Worm (Caenorhabditis elegans) whole organism, late embryonic: ENCODE measurements around the gene lgg-1.

Experiments
- C38D4.7 ChIP-seq: fragments of 200-800 bp; sonication (Bioruptor generic); optimal IDR thresholded peaks from 2 replicates; lab custom pipeline; 2018; ENCODE audit warnings: mild to moderate bottlenecking, missing genetic modification characterization, moderate library complexity, missing compliant biosample characterization
- F13H6.1 ChIP-seq: sonication (generic microtip); optimal IDR thresholded peaks from 2 replicates; lab custom pipeline; 2016; ENCODE audit warnings: missing genetic modification characterization, missing compliant biosample characterization
- K02D7.2 ChIP-seq: sonication (generic microtip); optimal IDR thresholded peaks from 2 replicates; lab custom pipeline; 2017; ENCODE audit warnings: mild to moderate bottlenecking, missing genetic modification characterization, missing compliant biosample characterization
- K09A11.1 ChIP-seq: sonication (generic microtip); optimal IDR thresholded peaks from 2 replicates; lab custom pipeline; 2017; ENCODE audit warnings: antibody characterized with exemption, mild to moderate bottlenecking, missing genetic modification characterization, missing compliant biosample characterization; ENCODE audit not compliant: insufficient read depth
- T23F11.4 ChIP-seq: fragments of 200-800 bp; sonication (Bioruptor generic); optimal IDR thresholded peaks from 2 replicates; lab custom pipeline; 2018; ENCODE audit warnings: mild to moderate bottlenecking, missing genetic modification characterization, missing compliant biosample characterization
- ahr-1 ChIP-seq: sonication (generic microtip); optimal IDR thresholded peaks from 2 replicates; lab custom pipeline; 2016; ENCODE audit warnings: missing genetic modification characterization, missing compliant biosample characterization
- ama-1 ChIP-seq: fragments of 150-350 bp; optimal IDR thresholded peaks from 2 replicates; lab custom pipeline; 2014
- ceh-18 ChIP-seq: sonication (generic microtip); optimal IDR thresholded peaks from 2 replicates; lab custom pipeline; 2016; ENCODE audit warnings: missing genetic modification characterization, missing compliant biosample characterization
- ceh-19 ChIP-seq: fragments of 200-800 bp; sonication (Bioruptor generic); optimal IDR thresholded peaks from 2 replicates; lab custom pipeline; 2018; ENCODE audit warnings: mild to moderate bottlenecking, missing genetic modification characterization, missing compliant biosample characterization
- ceh-2 ChIP-seq: sonication (generic microtip); optimal IDR thresholded peaks from 2 replicates; lab custom pipeline; 2016; ENCODE audit warnings: missing genotype, missing genetic modification characterization, missing compliant biosample characterization
- ceh-22 ChIP-seq: sonication (generic microtip); optimal IDR thresholded peaks from 2 replicates; lab custom pipeline; 2017; ENCODE audit warnings: missing biosample characterization, missing genetic modification characterization
- ceh-24 ChIP-seq: sonication (generic microtip); optimal IDR thresholded peaks from 2 replicates; lab custom pipeline; 2016; ENCODE audit warnings: mild to moderate bottlenecking, missing genetic modification characterization, missing compliant biosample characterization
- ceh-30 ChIP-seq: fragments of 150-350 bp; optimal IDR thresholded peaks from 2 replicates; lab custom pipeline; 2014; ENCODE audit warnings: missing biosample characterization, missing genetic modification characterization
- ceh-31 ChIP-seq: sonication (generic microtip); optimal IDR thresholded peaks from 2 replicates; lab custom pipeline; 2016; ENCODE audit warnings: missing genetic modification characterization, missing compliant biosample characterization
- ceh-34 ChIP-seq: sonication (generic microtip); optimal IDR thresholded peaks from 2 replicates; lab custom pipeline; 2016; ENCODE audit warnings: mild to moderate bottlenecking, missing genetic modification characterization, missing compliant biosample characterization
- ceh-45 ChIP-seq: fragments of 200-800 bp; sonication (Bioruptor generic); IDR thresholded peaks from 2 replicates; pipeline ENCODE4 v1.3.6; 2022; ENCODE audit warnings: missing genetic modification reagents, missing genetic modification characterization, missing compliant biosample characterization
- ceh-6 ChIP-seq: fragments of 200-800 bp; sonication (Bioruptor generic); optimal IDR thresholded peaks from 2 replicates; lab custom pipeline; 2018; ENCODE audit warnings: mild to moderate bottlenecking, missing genetic modification characterization, missing compliant biosample characterization
- ceh-9 ChIP-seq: sonication (generic microtip); optimal IDR thresholded peaks from 2 replicates; lab custom pipeline; 2016; ENCODE audit warnings: mild to moderate bottlenecking, missing genetic modification characterization, inconsistent platforms, missing compliant biosample characterization
- che-1 ChIP-seq: sonication (generic microtip); optimal IDR thresholded peaks from 2 replicates; lab custom pipeline; 2016; ENCODE audit warnings: mild to moderate bottlenecking, missing genetic modification characterization, missing compliant biosample characterization
- dmd-4 ChIP-seq: sonication (generic microtip); optimal IDR thresholded peaks from 2 replicates; lab custom pipeline; 2016; ENCODE audit warnings: borderline replicate concordance, missing genetic modification characterization, missing compliant biosample characterization
- elt-2 ChIP-seq: sonication (generic microtip); optimal IDR thresholded peaks from 2 replicates; lab custom pipeline; 2016; ENCODE audit warnings: missing genetic modification reagents, missing genetic modification characterization, missing compliant biosample characterization
- elt-4 ChIP-seq: sonication (generic microtip); optimal IDR thresholded peaks from 2 replicates; lab custom pipeline; 2016; ENCODE audit warnings: missing genetic modification characterization, missing compliant biosample characterization
- ets-4 ChIP-seq: sonication (generic microtip); optimal IDR thresholded peaks from 2 replicates; lab custom pipeline; 2016; ENCODE audit warnings: missing genetic modification characterization, missing compliant biosample characterization
- eyg-1 ChIP-seq: sonication (generic microtip); optimal IDR thresholded peaks from 2 replicates; lab custom pipeline; 2016; ENCODE audit warnings: missing genotype, missing genetic modification characterization, missing compliant biosample characterization
- fkh-6 ChIP-seq: sonication (generic microtip); optimal IDR thresholded peaks from 2 replicates; lab custom pipeline; 2016; ENCODE audit warnings: missing genetic modification characterization, missing compliant biosample characterization
- gmeb-2 ChIP-seq: sonication (generic microtip); optimal IDR thresholded peaks from 2 replicates; lab custom pipeline; 2016; ENCODE audit warnings: missing genetic modification characterization, inconsistent platforms, missing compliant biosample characterization
- hlh-13 ChIP-seq: fragments of 200-800 bp; sonication (Bioruptor generic); optimal IDR thresholded peaks from 2 replicates; lab custom pipeline; 2018; ENCODE audit warnings: mild to moderate bottlenecking, missing genetic modification characterization, missing compliant biosample characterization
- hlh-15 ChIP-seq: sonication (generic microtip); optimal IDR thresholded peaks from 2 replicates; lab custom pipeline; 2016; ENCODE audit warnings: missing genetic modification characterization, missing compliant biosample characterization
- hlh-6 ChIP-seq: sonication (generic microtip); optimal IDR thresholded peaks from 2 replicates; lab custom pipeline; 2016; ENCODE audit warnings: missing genotype, missing genetic modification characterization, missing compliant biosample characterization
- hlh-8 ChIP-seq: sonication (generic microtip); optimal IDR thresholded peaks from 2 replicates; lab custom pipeline; 2016; ENCODE audit warnings: missing genotype, missing genetic modification characterization, missing compliant biosample characterization
- lin-11 ChIP-seq: fragments of 200-800 bp; sonication (Bioruptor generic); optimal IDR thresholded peaks from 2 replicates; lab custom pipeline; 2018; ENCODE audit warnings: mild to moderate bottlenecking, missing genetic modification characterization, missing compliant biosample characterization
- mec-3 ChIP-seq: sonication (generic microtip); optimal IDR thresholded peaks from 2 replicates; lab custom pipeline; 2016; ENCODE audit warnings: borderline replicate concordance, missing genetic modification characterization, missing compliant biosample characterization
- nfya-1 ChIP-seq: sonication (generic microtip); optimal IDR thresholded peaks from 2 replicates; lab custom pipeline; 2017; ENCODE audit warnings: missing genetic modification characterization, mild to moderate bottlenecking, missing compliant biosample characterization, antibody characterized with exemption, moderate library complexity
- nhr-232 ChIP-seq: sonication (generic microtip); optimal IDR thresholded peaks from 2 replicates; lab custom pipeline; 2016; ENCODE audit warnings: missing genetic modification characterization, missing compliant biosample characterization
- odd-2 ChIP-seq: sonication (generic microtip); optimal IDR thresholded peaks from 2 replicates; lab custom pipeline; 2017; ENCODE audit warnings: antibody characterized with exemption, mild to moderate bottlenecking, missing genetic modification characterization, missing compliant biosample characterization
- pag-3 ChIP-seq: sonication (generic microtip); optimal IDR thresholded peaks from 2 replicates; lab custom pipeline; 2016; ENCODE audit warnings: missing compliant biosample characterization, missing genetic modification characterization, borderline replicate concordance
- pat-9 ChIP-seq: fragments of 200-800 bp; sonication (Bioruptor generic); optimal IDR thresholded peaks from 2 replicates; lab custom pipeline; 2018; ENCODE audit warnings: mild to moderate bottlenecking, missing genetic modification characterization, moderate library complexity, missing compliant biosample characterization
- pax-1 ChIP-seq: fragments of 150-350 bp; optimal IDR thresholded peaks from 2 replicates; lab custom pipeline; 2014; ENCODE audit warnings: missing biosample characterization, missing genetic modification characterization
- pqm-1 ChIP-seq: sonication (generic microtip); optimal IDR thresholded peaks from 2 replicates; lab custom pipeline; 2016; ENCODE audit warnings: missing genetic modification characterization, missing compliant biosample characterization
- pros-1 ChIP-seq: fragments of 150-350 bp; optimal IDR thresholded peaks from 2 replicates; lab custom pipeline; 2014; ENCODE audit warnings: missing biosample characterization, missing genetic modification reagents, missing genetic modification characterization
- rnt-1 ChIP-seq: sonication (generic microtip); optimal IDR thresholded peaks from 2 replicates; lab custom pipeline; 2016; ENCODE audit warnings: missing genetic modification characterization, missing compliant biosample characterization
- sdc-2 ChIP-seq: sonication (generic microtip); optimal IDR thresholded peaks from 2 replicates; lab custom pipeline; 2016; ENCODE audit warnings: missing genotype, missing genetic modification characterization, missing compliant biosample characterization
- sox-4 ChIP-seq: sonication (generic microtip); optimal IDR thresholded peaks from 2 replicates; lab custom pipeline; 2017; ENCODE audit warnings: mild to moderate bottlenecking, missing genetic modification characterization, inconsistent platforms, missing compliant biosample characterization
- tbx-7 ChIP-seq: sonication (generic microtip); optimal IDR thresholded peaks from 2 replicates; lab custom pipeline; 2016; ENCODE audit warnings: missing genotype, missing genetic modification characterization, missing compliant biosample characterization
- ttx-3 ChIP-seq: sonication (generic microtip); optimal IDR thresholded peaks from 2 replicates; lab custom pipeline; 2016; ENCODE audit warnings: missing genetic modification reagents, missing genetic modification characterization, missing compliant biosample characterization
- unc-42 ChIP-seq: sonication (generic microtip); optimal IDR thresholded peaks from 2 replicates; lab custom pipeline; 2016; ENCODE audit warnings: missing genotype, missing genetic modification characterization, missing compliant biosample characterization
- unc-55 ChIP-seq: sonication (generic microtip); optimal IDR thresholded peaks from 2 replicates; lab custom pipeline; 2017; ENCODE audit warnings: missing biosample characterization, missing genetic modification reagents, missing genetic modification characterization
- unc-86 ChIP-seq: sonication (generic microtip); optimal IDR thresholded peaks from 2 replicates; lab custom pipeline; 2016; ENCODE audit warnings: missing genetic modification characterization, missing compliant biosample characterization
- zip-5 ChIP-seq: sonication (generic microtip); optimal IDR thresholded peaks from 2 replicates; lab custom pipeline; 2016; ENCODE audit warnings: missing genetic modification characterization, missing compliant biosample characterization
- ztf-16 ChIP-seq: sonication (generic microtip); optimal IDR thresholded peaks from 2 replicates; lab custom pipeline; 2017; ENCODE audit warnings: missing genetic modification characterization, missing compliant biosample characterization

Gene lgg-1

DNA sequence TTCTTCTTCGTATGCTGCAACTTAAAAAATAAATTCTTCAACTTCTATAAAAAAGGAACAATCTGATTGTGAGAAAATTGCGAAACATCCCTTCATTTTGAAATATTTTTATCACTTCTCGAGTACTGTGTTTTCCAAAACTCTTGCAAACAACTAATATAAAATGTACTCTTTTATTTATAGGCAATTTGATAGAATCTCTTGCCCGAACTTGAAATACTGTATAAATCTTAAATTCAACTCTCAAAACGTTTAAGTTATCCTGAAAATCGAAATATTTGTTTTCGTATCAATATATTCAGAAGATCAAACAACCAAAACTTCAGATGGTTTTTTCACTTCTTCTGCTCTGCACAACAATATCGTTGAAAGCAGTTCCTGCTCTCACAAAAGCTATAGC, 38.9 kb upstream of the lgg-1 start, which contains the start of gene F58F12.4:
TSS of gene F58F12.4 (plus strand) at position 301 of the 400 bp plus-strand sequence.
- TF ChIP-seq ceh-2 (tag; lab: Kevin White, UChicago) (no peak), ceh-34 (tag; lab: Kevin White, UChicago) (no peak), ztf-16 (no peak)

DNA sequence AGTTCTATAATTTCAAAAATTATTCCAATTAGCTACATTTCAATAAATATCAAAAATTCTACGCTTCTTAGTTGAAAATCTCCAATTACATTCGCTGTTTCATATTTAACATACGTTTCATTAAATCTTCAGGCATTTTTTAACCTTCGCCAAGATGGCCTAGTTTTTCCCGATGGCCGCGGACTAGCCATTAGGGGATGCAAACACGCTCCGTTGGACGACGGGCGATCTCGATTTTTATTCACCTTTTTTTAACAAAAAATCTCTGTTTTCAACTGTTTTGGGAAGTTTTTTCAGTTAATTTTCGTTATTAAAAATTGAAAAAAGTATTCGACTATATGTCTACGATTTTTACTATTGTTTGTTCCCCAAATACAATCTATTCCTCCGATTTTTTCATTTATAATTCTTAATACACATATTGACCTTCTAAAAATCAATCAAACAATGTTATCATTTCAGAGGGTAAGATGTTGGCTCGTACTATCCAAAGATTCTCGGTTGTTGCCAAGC, 35.7 kb upstream of the lgg-1 start, which contains the start of gene F58F12.1:
TSS of gene F58F12.1 (plus strand) at position 463 of the 513 bp plus-strand sequence.
- TF ChIP-seq ceh-45 (GFP tag; lab: Robert Waterston, UW) (no peak), ceh-9 (no peak), ceh-19 (no peak), pqm-1 (tag; lab: Kevin White, UChicago) (peak; percentile 14), rnt-1 (tag; lab: Kevin White, UChicago) (peak; percentile 57), C38D4.7 (no peak), ceh-6 (GFP tag; lab: Kevin White, UChicago) (no peak), ceh-30 (tag; lab: Kevin White, UChicago) (no peak), F13H6.1 (tag; lab: Kevin White, UChicago) (peak; percentile 38), zip-5 (peak; percentile 44), nhr-232 (tag; lab: Kevin White, UChicago) (no peak), K09A11.1 (tag; lab: Kevin White, UChicago) (no peak), dmd-4 (tag; lab: Kevin White, UChicago) (peak; percentile 28), nfya-1 (tag; lab: Kevin White, UChicago) (peak; percentile 26), pax-1 (tag; lab: Kevin White, UChicago) (no peak), lin-11 (tag; lab: Kevin White, UChicago) (no peak), elt-4 (tag; lab: Kevin White, UChicago) (no peak), odd-2 (tag; lab: Kevin White, UChicago) (no peak), ceh-22 (no peak), eyg-1 (tag; lab: Kevin White, UChicago) (no peak), sox-4 (tag; lab: Kevin White, UChicago) (no peak), unc-55 (no peak), ets-4 (peak; percentile 82), hlh-6 (tag; lab: Kevin White, UChicago) (no peak), K02D7.2 (tag; lab: Kevin White, UChicago) (no peak), unc-86 (tag; lab: Kevin White, UChicago) (peak; percentile 14), pat-9 (tag; lab: Kevin White, UChicago) (no peak), unc-42 (tag; lab: Kevin White, UChicago) (no peak), ceh-2 (tag; lab: Kevin White, UChicago) (peak; percentile 88), tbx-7 (tag; lab: Kevin White, UChicago) (peak; percentile 74), ztf-16 (no peak), T23F11.4 (GFP tag; lab: Kevin White, UChicago) (no peak), ttx-3 (tag; lab: Kevin White, UChicago) (no peak), elt-2 (peak; percentile 48), gmeb-2 (peak; percentile 12), hlh-15 (tag; lab: Kevin White, UChicago) (no peak), fkh-6 (tag; lab: Kevin White, UChicago) (peak; percentile 35), hlh-8 (tag; lab: Kevin White, UChicago) (peak; percentile 71), ceh-24 (tag; lab: Kevin White, UChicago) (no peak), ceh-31 (tag; lab: Kevin White, UChicago) (peak; percentile 93), ceh-18 (tag; lab: Kevin White, UChicago) (peak; percentile 19), ama-1 (lab: Kevin White, UChicago) (no peak), mec-3 (no peak), pag-3 (tag; lab: Kevin White, UChicago) (no peak), hlh-13 (no peak), pros-1 (no peak), che-1 (tag; lab: Kevin White, UChicago) (no peak), sdc-2 (no peak), ahr-1 (tag; lab: Kevin White, UChicago) (no peak)
